Worm (Caenorhabditis elegans): ENCODE data around the gene Y53G8AR.8.

Y53G8AR.8 gene

DNA sequence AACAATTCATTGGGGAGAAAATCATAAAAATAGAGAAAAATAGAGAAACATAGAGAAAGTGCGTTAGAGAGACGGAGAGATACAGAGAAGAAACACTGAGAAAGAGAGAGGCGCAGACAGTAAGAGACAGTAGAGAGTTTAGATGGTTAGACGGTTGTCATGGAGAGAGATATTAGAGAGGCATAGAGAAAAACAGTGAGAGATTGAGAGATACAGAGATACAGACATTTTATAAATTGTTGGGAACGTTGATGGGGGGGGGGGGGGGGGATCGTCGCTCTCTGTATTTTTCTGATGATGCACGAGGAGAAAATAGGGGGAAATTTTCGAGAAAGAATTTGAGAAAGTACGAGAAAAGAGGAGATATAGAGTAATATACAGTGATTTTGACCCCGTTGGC, 14.8 kb downstream of the Y53G8AR.8 start:
- TF ChIP-seq che-1 (tag; optimal IDR thresholded peaks at IDR 0.05) (no peak), F13H6.1 (tag; optimal IDR thresholded peaks at IDR 0.05) (no peak), elt-4 (tag; optimal IDR thresholded peaks at IDR 0.05) (no peak), ceh-31 (tag; optimal IDR thresholded peaks at IDR 0.05) (peak; percentile 22), pax-1 (tag; optimal IDR thresholded peaks at IDR 0.05) (peak; percentile 70), unc-55 (GFP tag; optimal IDR thresholded peaks at IDR 0.05) (peak; percentile 90), Y22D7AL.16 (tag; optimal IDR thresholded peaks at IDR 0.05) (no peak), gmeb-2 (tag; optimal IDR thresholded peaks at IDR 0.05) (no peak), ceh-48 (tag; optimal IDR thresholded peaks at IDR 0.05) (no peak), hlh-8 (tag; optimal IDR thresholded peaks at IDR 0.05) (no peak), mec-3 (tag; optimal IDR thresholded peaks at IDR 0.05; ENCODE audit: borderline replicate concordance) (no peak), ceh-2 (tag; optimal IDR thresholded peaks at IDR 0.05) (no peak), unc-86 (tag; optimal IDR thresholded peaks at IDR 0.05) (no peak), hlh-30 (tag; optimal IDR thresholded peaks at IDR 0.05; ENCODE audit: insufficient read depth) (peak; percentile 25), ref-2 (tag; optimal IDR thresholded peaks at IDR 0.05) (no peak), ceh-22 (tag; optimal IDR thresholded peaks at IDR 0.05) (no peak), nfya-1 (tag; optimal IDR thresholded peaks at IDR 0.05) (peak; percentile 68), ceh-18 (tag; optimal IDR thresholded peaks at IDR 0.05) (peak; percentile 39), ceh-30 (tag; optimal IDR thresholded peaks at IDR 0.05) (no peak), nhr-11 (tag; optimal IDR thresholded peaks at IDR 0.05) (no peak), pat-9 (tag; optimal IDR thresholded peaks at IDR 0.05) (no peak), K02D7.2 (tag; optimal IDR thresholded peaks at IDR 0.05) (no peak), K09A11.1 (tag; optimal IDR thresholded peaks at IDR 0.05; ENCODE audit: insufficient read depth) (peak; percentile 1), fax-1 (tag; optimal IDR thresholded peaks at IDR 0.05) (no peak), hlh-15 (tag; optimal IDR thresholded peaks at IDR 0.05) (no peak), unc-3 (GFP tag; conservative IDR thresholded peaks at IDR 0.05) (no peak), unc-3 (tag; optimal IDR thresholded peaks at IDR 0.05) (no peak), lim-6 (tag; optimal IDR thresholded peaks at IDR 0.05) (no peak), odd-2 (tag; optimal IDR thresholded peaks at IDR 0.05) (no peak), dve-1 (tag; optimal IDR thresholded peaks at IDR 0.05) (peak; percentile 54), syd-9 (tag; optimal IDR thresholded peaks at IDR 0.05) (no peak), T23F11.4 (GFP tag; optimal IDR thresholded peaks at IDR 0.05) (no peak), ama-1 (optimal IDR thresholded peaks at IDR 0.05) (no peak), ttx-3 (tag; optimal IDR thresholded peaks at IDR 0.05) (no peak), lin-11 (tag; optimal IDR thresholded peaks at IDR 0.05) (no peak), ceh-9 (tag; optimal IDR thresholded peaks at IDR 0.05) (no peak), unc-42 (tag; optimal IDR thresholded peaks at IDR 0.05) (no peak), nhr-232 (tag; optimal IDR thresholded peaks at IDR 0.05) (no peak), madf-2 (tag; optimal IDR thresholded peaks at IDR 0.05) (no peak), ceh-14 (tag; optimal IDR thresholded peaks at IDR 0.05) (no peak), ceh-34 (tag; optimal IDR thresholded peaks at IDR 0.05) (no peak), tbx-7 (tag; optimal IDR thresholded peaks at IDR 0.05) (no peak), elt-2 (tag; optimal IDR thresholded peaks at IDR 0.05) (peak; percentile 17), pag-3 (tag; optimal IDR thresholded peaks at IDR 0.05; ENCODE audit: borderline replicate concordance) (no peak), rnt-1 (tag; optimal IDR thresholded peaks at IDR 0.05) (no peak), fkh-6 (tag; optimal IDR thresholded peaks at IDR 0.05) (no peak), hlh-13 (GFP tag; optimal IDR thresholded peaks at IDR 0.05) (no peak), tbx-2 (tag; optimal IDR thresholded peaks at IDR 0.05) (peak; percentile 3), pha-4 (tag; optimal IDR thresholded peaks at IDR 0.05) (no peak), sox-2 (GFP tag; IDR thresholded peaks at IDR 0.05) (no peak), pha-2 (tag; optimal IDR thresholded peaks at IDR 0.05) (no peak), ahr-1 (tag; optimal IDR thresholded peaks at IDR 0.05) (no peak), C38D4.7 (GFP tag; optimal IDR thresholded peaks at IDR 0.05) (no peak), eyg-1 (tag; optimal IDR thresholded peaks at IDR 0.05) (no peak)
